Fruit fly (Drosophila melanogaster): ENCODE results near the gene Cyp6d5.

DNA sequence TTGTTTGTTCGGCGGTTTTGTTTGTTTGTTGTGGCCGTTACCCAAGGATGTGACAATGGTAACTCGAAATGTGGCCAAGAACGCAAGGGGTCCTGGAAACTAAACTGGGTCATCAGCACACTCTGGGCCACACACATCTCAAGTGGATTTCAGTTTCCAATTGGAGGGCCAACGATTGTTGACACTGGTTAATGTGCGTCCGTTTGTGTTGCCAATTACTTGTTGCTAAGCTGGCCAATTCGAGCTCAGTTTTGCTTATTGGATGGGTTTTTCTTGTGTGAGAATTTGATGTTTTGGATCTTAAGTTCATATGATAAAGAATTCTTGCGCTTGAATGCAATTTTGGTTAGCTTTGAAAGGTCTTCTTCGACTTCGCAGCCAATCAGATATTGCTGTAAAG lies 48.1 kb upstream of the Cyp6d5 start:
- no peak for TF ChIP-seq h (optimal IDR thresholded peaks at IDR 0.05)
- TF ChIP-seq Myc (optimal IDR thresholded peaks at IDR 0.05), result no peak
- TF ChIP-seq ttk (optimal IDR thresholded peaks at IDR 0.05), result no peak
- TF ChIP-seq insv (optimal IDR thresholded peaks at IDR 0.05), result no peak
- no peak for TF ChIP-seq psq (optimal IDR thresholded peaks at IDR 0.05)
- no peak for TF ChIP-seq Sin3A (optimal IDR thresholded peaks at IDR 0.05)
